Worm (Caenorhabditis elegans) whole organism, dauer: Measurements from ENCODE around the gene aldo-2.

Source experiments
- unc-62 ChIP-seq: sonication (generic microtip); optimal IDR thresholded peaks from 2 replicates; lab custom pipeline; 2017; ENCODE audit warnings: missing biosample characterization, missing genetic modification reagents, missing genetic modification characterization

The aldo-2 gene

ce11 chrIII:5888675-5889074 lies 12.2 kb upstream of the aldo-2 start, which contains the start of gene C28H8.8:
Gene C28H8.8, minus strand, starts transcription at chrIII:5888775.
- no peak for TF ChIP-seq unc-62

- no peak for TF ChIP-seq unc-62
Observed at ce11 chrIII:5886893-5887292, 10.5 kb upstream of the aldo-2 start, which contains the start of gene C28H8.7. Gene C28H8.7, minus strand, starts transcription at chrIII:5886993.

ce11 chrIII:5884459-5884858 lies 8.0 kb upstream of the aldo-2 start:
- no peak for TF ChIP-seq unc-62

- TF ChIP-seq unc-62 = no peak
Observed at ce11 chrIII:5884007-5884406, 7.6 kb upstream of the aldo-2 start, which contains the start of gene C28H8.5. Gene C28H8.5, plus strand, starts transcription at chrIII:5884307.

ce11 chrIII:5883517-5883916 lies 7.1 kb upstream of the aldo-2 start:
- no peak for TF ChIP-seq unc-62

ce11 chrIII:5882823-5883222 lies 6.4 kb upstream of the aldo-2 start, which contains the start of gene F01F1.14:
Gene F01F1.14, minus strand, starts transcription at chrIII:5882923.
- no peak for TF ChIP-seq unc-62

ce11 chrIII:5882284-5882683 lies 5.9 kb upstream of the aldo-2 start:
- TF ChIP-seq unc-62 = no peak

- TF ChIP-seq unc-62 = no peak
Observed at ce11 chrIII:5879291-5879968, 3.0 kb upstream of the aldo-2 start, which contains the start of gene hpo-10. Gene hpo-10, plus strand, starts transcription at chrIII:5879489.

ce11 chrIII:5878215-5878614 lies 1.8 kb upstream of the aldo-2 start, which contains the start of the genes mig-21 and F01F1.2:
Gene mig-21, minus strand, starts transcription at chrIII:5878380.
Gene F01F1.2, plus strand, starts transcription at chrIII:5878554.
- TF ChIP-seq unc-62 = no peak

- no peak for TF ChIP-seq unc-62
Observed at ce11 chrIII:5876867-5877641, 629 bp upstream of the aldo-2 start.

- TF ChIP-seq unc-62 = no peak
Observed at ce11 chrIII:5875705-5876104, 720 bp downstream of the aldo-2 start.

ce11 chrIII:5875418-5875702 lies 1.1 kb downstream of the aldo-2 start:
- no peak for TF ChIP-seq unc-62

ce11 chrIII:5874664-5875417 lies 1.6 kb downstream of the aldo-2 start:
- no peak for TF ChIP-seq unc-62

- no peak for TF ChIP-seq unc-62
Observed at ce11 chrIII:5874263-5874662, 2.2 kb downstream of the aldo-2 start.

ce11 chrIII:5872288-5872687 lies 4.1 kb downstream of the aldo-2 start:
- TF ChIP-seq unc-62 = no peak

ce11 chrIII:5871760-5872159 lies 4.7 kb downstream of the aldo-2 start, which contains the start of the genes F01F1.11 and F01F1.3:
Gene F01F1.11, minus strand, starts transcription at chrIII:5871877.
Gene F01F1.3, plus strand, starts transcription at chrIII:5871938.
- no peak for TF ChIP-seq unc-62

ce11 chrIII:5869429-5869828 lies 7.0 kb downstream of the aldo-2 start, which contains the start of gene F01F1.15:
Gene F01F1.15, minus strand, starts transcription at chrIII:5869529.
- TF ChIP-seq unc-62 = no peak
